Fruit fly (Drosophila melanogaster) Kc167 (cell line): ENCODE results near the gene Klp67A.

Experiments used
- Myc ChIP-seq: fragments of >200 bp; optimal IDR thresholded peaks from 2 replicates; lab custom pipeline; 2017; ENCODE audit warnings: missing external identifiers
- Sin3A ChIP-seq: fragments of >200 bp; optimal IDR thresholded peaks from 2 replicates; lab custom pipeline; 2018; ENCODE audit warnings: missing external identifiers
- h ChIP-seq: fragments of >200 bp; optimal IDR thresholded peaks from 3 replicates; lab custom pipeline; 2018; ENCODE audit warnings: missing external identifiers
- insv ChIP-seq: fragments of >200 bp; optimal IDR thresholded peaks from 3 replicates; lab custom pipeline; 2018; ENCODE audit warnings: missing external identifiers
- psq ChIP-seq: fragments of >200 bp; optimal IDR thresholded peaks from 2 replicates; lab custom pipeline; 2017; ENCODE audit warnings: missing external identifiers
- ttk ChIP-seq: sonication (Bioruptor generic); optimal IDR thresholded peaks from 2 replicates; lab custom pipeline; 2017; ENCODE audit warnings: missing external identifiers

The Klp67A gene

dm6 chr3L:9377198-9378035, 10.6 kb upstream of the Klp67A start, which contains the start of gene Hsp26:
Gene Hsp26, minus strand, starts transcription at chr3L:9377427.
- no peak for TF ChIP-seq insv (lab: Kevin White, UChicago)
- TF ChIP-seq psq (lab: Kevin White, UChicago), result no peak

- TF ChIP-seq Myc (lab: Kevin White, UChicago) (no peak), h (lab: Kevin White, UChicago) (no peak), ttk (no peak), psq (lab: Kevin White, UChicago) (no peak), Sin3A (lab: Kevin White, UChicago) (no peak), insv (lab: Kevin White, UChicago) (no peak)
Observed at dm6 chr3L:9376573-9376972, 9.7 kb upstream of the Klp67A start.

- no peak for TF ChIP-seq Myc (lab: Kevin White, UChicago)
Observed at dm6 chr3L:9375130-9375529, 8.3 kb upstream of the Klp67A start, which contains the start of gene CG4461. Gene CG4461, plus strand, starts transcription at chr3L:9375430.

DNA sequence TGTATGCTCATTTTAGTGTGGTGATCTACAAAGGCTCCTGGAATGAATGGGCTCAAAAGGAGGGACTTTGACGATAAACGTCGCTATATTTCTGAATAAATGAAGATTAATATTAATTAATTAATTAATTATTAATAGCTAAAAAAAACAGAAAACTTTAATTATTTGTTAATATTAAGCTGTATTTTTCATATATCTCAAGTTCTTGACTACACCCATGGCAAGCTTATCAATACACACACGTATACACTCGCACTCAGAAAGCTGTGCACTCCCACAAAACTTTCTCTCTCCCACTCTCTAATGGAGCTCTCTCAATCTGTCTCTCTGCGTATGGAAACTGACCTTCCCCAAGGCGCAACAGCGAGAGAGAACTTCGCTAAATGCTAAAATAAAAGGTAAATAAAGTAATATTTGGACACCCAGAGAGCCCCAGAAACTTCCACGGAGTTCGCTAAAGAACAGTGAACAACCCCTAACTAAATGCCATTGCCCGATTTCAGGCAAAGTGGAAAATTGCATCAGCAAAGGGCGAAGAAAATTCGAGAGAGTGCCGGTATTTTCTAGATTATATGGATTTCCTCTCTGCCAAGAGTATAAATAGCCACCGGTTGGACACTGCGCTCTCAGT, 6.6 kb upstream of the Klp67A start:
- TF ChIP-seq insv (lab: Kevin White, UChicago), result no peak
- TF ChIP-seq Myc (lab: Kevin White, UChicago), result no peak
- TF ChIP-seq Sin3A (lab: Kevin White, UChicago), result no peak
- no peak for TF ChIP-seq psq (lab: Kevin White, UChicago)

DNA sequence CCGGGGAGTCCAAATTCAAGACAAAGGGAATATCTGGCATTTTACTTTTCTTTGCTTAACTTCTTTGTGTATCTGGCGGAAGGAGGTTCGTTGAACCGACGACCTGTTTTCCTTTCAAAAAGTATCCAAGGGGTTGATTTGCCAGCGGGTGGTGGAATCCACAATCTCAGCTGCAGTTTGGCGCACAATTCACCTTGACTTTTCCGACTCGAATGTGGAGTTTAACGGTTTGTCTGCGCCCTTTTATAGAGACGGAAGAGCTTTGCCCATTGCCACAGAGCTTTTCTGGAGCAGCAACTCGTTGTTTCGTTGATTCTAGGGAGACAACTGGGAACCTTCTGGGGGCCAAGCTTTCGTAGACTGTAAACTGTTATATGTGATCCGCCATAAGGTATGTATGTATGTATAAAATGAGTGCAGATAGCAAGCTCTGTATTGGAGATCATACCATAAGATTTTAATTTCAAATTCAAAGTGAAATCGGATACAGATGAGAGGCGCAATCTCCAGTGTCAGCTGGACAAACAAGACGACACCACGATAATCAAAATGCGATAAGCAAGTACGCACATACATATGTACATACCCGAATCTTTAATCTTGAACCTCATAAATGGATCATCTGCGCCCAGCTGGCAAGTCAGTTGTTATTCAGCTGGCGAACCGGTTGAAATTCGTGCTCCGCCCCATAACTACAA, 5.6 kb upstream of the Klp67A start, which contains the start of the genes Hsp67Bc, CG4456 and Hsp22:
TSS of gene Hsp67Bc (minus strand) at position 220 of the 698 bp plus-strand sequence.
TSS of gene CG4456 (plus strand) at position 445 of the 698 bp plus-strand sequence.
TSS of gene Hsp22 (plus strand) at position 654 of the 698 bp plus-strand sequence.
- TF ChIP-seq Sin3A (lab: Kevin White, UChicago) (no peak), Myc (lab: Kevin White, UChicago) (no peak), h (lab: Kevin White, UChicago) (no peak), ttk (no peak), psq (lab: Kevin White, UChicago) (no peak), insv (lab: Kevin White, UChicago) (no peak)

- TF ChIP-seq Sin3A (lab: Kevin White, UChicago), result no peak
Observed at dm6 chr3L:9370907-9371365, 4.1 kb upstream of the Klp67A start, which contains the start of gene Fdx1. Gene Fdx1, minus strand, starts transcription at chr3L:9371238.

DNA sequence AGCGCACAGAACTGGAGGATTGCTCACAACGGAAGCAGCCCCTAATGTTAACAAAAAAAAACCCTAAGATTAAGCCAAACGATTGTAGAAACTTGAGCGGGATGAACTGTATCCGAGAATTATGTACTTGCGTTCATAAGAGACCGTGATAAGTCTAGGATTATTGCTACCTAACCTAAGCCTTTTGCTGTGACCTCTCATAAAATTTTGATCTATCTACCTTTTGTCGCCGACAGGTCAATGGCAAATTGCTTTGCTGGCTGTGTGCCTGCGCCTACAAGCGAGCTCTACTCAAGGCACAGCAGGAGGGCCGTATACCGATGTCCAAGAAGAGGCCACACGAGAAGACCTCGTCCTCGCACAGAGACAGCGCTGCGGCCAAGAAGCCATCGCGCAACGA, 1.8 kb upstream of the Klp67A start:
- no peak for TF ChIP-seq Sin3A (lab: Kevin White, UChicago)
- no peak for TF ChIP-seq Myc (lab: Kevin White, UChicago)
- no peak for TF ChIP-seq insv (lab: Kevin White, UChicago)
- TF ChIP-seq psq (lab: Kevin White, UChicago), result no peak
- no peak for TF ChIP-seq h (lab: Kevin White, UChicago)
- TF ChIP-seq ttk, result no peak

- TF ChIP-seq Myc (lab: Kevin White, UChicago), result no peak
- TF ChIP-seq Sin3A (lab: Kevin White, UChicago), result no peak
- TF ChIP-seq h (lab: Kevin White, UChicago), result no peak
- no peak for TF ChIP-seq insv (lab: Kevin White, UChicago)
- no peak for TF ChIP-seq ttk
- no peak for TF ChIP-seq psq (lab: Kevin White, UChicago)
Observed at dm6 chr3L:9367431-9367867, 603 bp upstream of the Klp67A start.

DNA sequence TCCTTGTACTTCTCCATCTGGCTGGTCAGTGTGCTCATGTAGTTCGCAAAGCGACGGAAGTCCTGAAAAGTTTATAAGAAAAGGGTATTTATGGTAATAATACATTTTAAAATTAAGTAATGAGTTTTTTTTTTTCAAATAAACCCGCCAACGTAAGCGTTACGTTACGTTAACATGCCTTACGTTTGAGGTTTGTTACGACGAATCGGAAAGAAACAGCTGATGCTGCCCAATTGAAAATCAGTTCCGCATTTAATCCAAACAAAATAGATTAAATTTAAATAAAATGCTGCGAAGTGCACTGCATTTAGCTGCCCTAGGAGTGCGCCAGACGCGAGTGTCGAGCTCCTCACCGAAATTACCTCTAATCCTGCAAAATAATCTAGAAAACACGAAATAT, 2.7 kb downstream of the Klp67A start, which contains the start of gene mRRF1:
TSS of gene mRRF1 (plus strand) at position 220 of the 400 bp plus-strand sequence.
- TF ChIP-seq Myc (lab: Kevin White, UChicago) (no peak), ttk (no peak), Sin3A (lab: Kevin White, UChicago) (no peak), psq (lab: Kevin White, UChicago) (no peak), insv (lab: Kevin White, UChicago) (no peak), h (lab: Kevin White, UChicago) (no peak)

DNA sequence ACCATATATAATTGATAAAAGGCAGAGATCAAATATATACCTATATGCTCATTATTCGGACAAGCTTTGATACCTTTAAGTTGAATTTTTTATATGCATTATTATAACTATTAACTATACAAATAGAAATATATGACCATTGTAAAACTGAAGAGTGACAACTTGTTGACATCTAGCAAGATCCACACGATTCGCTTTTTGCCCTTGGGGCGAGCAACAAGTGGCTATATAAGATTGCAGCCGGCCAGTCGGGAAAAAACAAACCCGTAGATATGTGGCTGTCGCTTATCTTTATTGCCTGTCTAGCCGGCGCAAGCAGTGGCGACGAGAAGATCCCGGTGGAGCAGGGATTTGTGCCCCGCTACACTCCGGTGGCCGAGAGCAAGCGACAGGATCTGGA, 5.0 kb downstream of the Klp67A start, which contains the start of gene CG34456:
TSS of gene CG34456 (plus strand) at position 215 of the 400 bp plus-strand sequence.
- TF ChIP-seq insv (lab: Kevin White, UChicago) (no peak), h (lab: Kevin White, UChicago) (no peak), psq (lab: Kevin White, UChicago) (no peak), Sin3A (lab: Kevin White, UChicago) (no peak), ttk (no peak), Myc (lab: Kevin White, UChicago) (no peak)

dm6 chr3L:9360217-9360692, 6.6 kb downstream of the Klp67A start, which contains the start of gene Pdxk:
Gene Pdxk, plus strand, starts transcription at chr3L:9360316.
- TF ChIP-seq h (lab: Kevin White, UChicago), result no peak
- no peak for TF ChIP-seq ttk
- no peak for TF ChIP-seq Myc (lab: Kevin White, UChicago)
- TF ChIP-seq Sin3A (lab: Kevin White, UChicago), result no peak
- no peak for TF ChIP-seq insv (lab: Kevin White, UChicago)
- TF ChIP-seq psq (lab: Kevin White, UChicago), result no peak
